Worm (Caenorhabditis elegans): ENCODE results near the gene unc-119.

unc-119 gene

DNA sequence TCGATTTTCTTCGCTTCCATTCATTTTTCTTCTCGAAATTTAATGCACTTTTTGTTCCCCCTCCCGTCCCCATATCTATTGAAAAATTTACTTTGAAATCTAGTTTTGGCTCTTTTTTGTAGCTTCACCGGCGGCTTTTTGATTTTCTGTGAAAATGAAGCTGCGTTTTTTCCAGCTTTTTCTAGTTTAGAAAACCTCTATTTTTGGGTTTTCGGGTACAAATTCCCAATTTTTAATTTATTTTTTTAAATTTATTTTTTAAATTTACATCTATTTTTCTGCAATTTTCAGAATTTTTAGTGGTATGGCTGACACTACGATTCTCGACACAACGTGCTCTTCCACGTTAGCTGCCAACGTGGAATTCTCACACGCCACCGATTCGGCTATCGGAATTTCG lies 44.7 kb downstream of the unc-119 start, which contains the start of gene strd-1:
Gene strd-1, plus strand, starts transcription at position 301 of the 400 bp plus-strand sequence.
- no peak for TF ChIP-seq nhr-237 (tag; optimal IDR thresholded peaks at IDR 0.05)
- no peak for TF ChIP-seq nhr-76 (tag; optimal IDR thresholded peaks at IDR 0.05)
- no peak for TF ChIP-seq flh-1 (GFP tag; optimal IDR thresholded peaks at IDR 0.05)
- TF ChIP-seq unc-62 (GFP tag; optimal IDR thresholded peaks at IDR 0.05) = no peak
- no peak for TF ChIP-seq ceh-83 (GFP tag; optimal IDR thresholded peaks at IDR 0.05)
- TF ChIP-seq mab-5 (tag; optimal IDR thresholded peaks at IDR 0.05) = no peak
- no peak for TF ChIP-seq nhr-28 (tag; optimal IDR thresholded peaks at IDR 0.05)
- TF ChIP-seq elt-1 (tag; optimal IDR thresholded peaks at IDR 0.05; ENCODE audit: borderline replicate concordance, insufficient read depth) = no peak
- TF ChIP-seq nhr-2 (tag; optimal IDR thresholded peaks at IDR 0.05) = no peak
- no peak for TF ChIP-seq ceh-39 (tag; optimal IDR thresholded peaks at IDR 0.05)
- TF ChIP-seq zip-8 (tag; optimal IDR thresholded peaks at IDR 0.05) = no peak
- no peak for TF ChIP-seq cnd-1 (tag; optimal IDR thresholded peaks at IDR 0.05)
- TF ChIP-seq drap-1 (GFP tag; optimal IDR thresholded peaks at IDR 0.05) = no peak
- TF ChIP-seq lin-32 (GFP tag; optimal IDR thresholded peaks at IDR 0.05) = no peak
- TF ChIP-seq ztf-11 (tag; optimal IDR thresholded peaks at IDR 0.05) = no peak
- TF ChIP-seq elt-3 (tag; optimal IDR thresholded peaks at IDR 0.05) = no peak
- no peak for TF ChIP-seq blmp-1 (tag; optimal IDR thresholded peaks at IDR 0.05)
- TF ChIP-seq hlh-1 (tag; optimal IDR thresholded peaks at IDR 0.05) = no peak

DNA sequence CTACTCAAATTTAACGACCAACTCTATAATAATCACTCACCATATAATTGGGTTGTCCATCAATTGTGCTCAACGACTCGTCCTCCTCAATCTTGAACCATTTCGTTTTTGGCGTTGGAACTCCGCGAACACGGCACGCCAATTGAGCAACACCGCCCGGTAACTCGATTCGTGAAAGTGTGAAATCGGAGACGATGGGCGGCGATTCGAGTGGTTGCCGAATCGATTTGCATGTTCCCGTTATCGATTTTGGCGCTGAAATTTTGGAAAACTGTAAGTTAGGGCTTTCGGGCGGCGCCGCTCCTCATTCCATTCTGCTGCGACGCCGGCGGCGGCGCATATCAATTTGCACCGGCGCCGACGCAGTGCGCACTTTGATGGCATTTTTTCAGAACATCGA lies 49.3 kb downstream of the unc-119 start:
- no peak for TF ChIP-seq nhr-28 (tag; optimal IDR thresholded peaks at IDR 0.05)
- TF ChIP-seq lsy-2 (tag; optimal IDR thresholded peaks at IDR 0.05) = no peak
- no peak for TF ChIP-seq ces-1 (GFP tag; optimal IDR thresholded peaks at IDR 0.05)
- TF ChIP-seq flh-1 (GFP tag; optimal IDR thresholded peaks at IDR 0.05) = no peak
- TF ChIP-seq nhr-2 (tag; optimal IDR thresholded peaks at IDR 0.05) = no peak
- TF ChIP-seq blmp-1 (tag; optimal IDR thresholded peaks at IDR 0.05) = no peak
- no peak for TF ChIP-seq ztf-11 (tag; optimal IDR thresholded peaks at IDR 0.05)
- no peak for TF ChIP-seq elt-1 (tag; optimal IDR thresholded peaks at IDR 0.05; ENCODE audit: borderline replicate concordance, insufficient read depth)
- no peak for TF ChIP-seq bed-3 (GFP tag; optimal IDR thresholded peaks at IDR 0.05)
- no peak for TF ChIP-seq lin-32 (GFP tag; optimal IDR thresholded peaks at IDR 0.05)
- no peak for TF ChIP-seq unc-39 (tag; optimal IDR thresholded peaks at IDR 0.05)
- no peak for TF ChIP-seq ceh-39 (tag; optimal IDR thresholded peaks at IDR 0.05)
- no peak for TF ChIP-seq nhr-237 (tag; optimal IDR thresholded peaks at IDR 0.05)
- no peak for TF ChIP-seq ceh-83 (GFP tag; optimal IDR thresholded peaks at IDR 0.05)
- TF ChIP-seq elt-3 (tag; optimal IDR thresholded peaks at IDR 0.05) = no peak
- TF ChIP-seq mep-1 (tag; optimal IDR thresholded peaks at IDR 0.05) = no peak

DNA sequence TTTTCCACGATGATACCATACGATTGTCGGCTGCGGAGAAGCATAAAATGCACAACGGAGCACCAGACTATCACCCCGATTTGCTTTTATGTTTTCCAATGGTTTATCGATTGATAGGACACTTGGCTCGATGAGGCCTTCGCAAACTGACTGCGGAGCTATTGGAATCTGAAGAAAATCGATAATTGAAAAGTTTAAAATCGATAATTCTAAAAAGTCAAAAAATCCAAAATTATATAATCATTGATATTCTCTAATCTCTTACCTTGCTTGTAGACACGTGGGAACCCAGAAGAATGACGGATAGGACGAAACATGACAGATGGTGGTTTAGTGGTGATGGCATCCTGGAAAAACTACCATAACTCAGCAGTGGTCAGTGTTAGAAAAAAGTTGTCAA lies 50.7 kb downstream of the unc-119 start, which contains the start of gene zig-5:
Gene zig-5, minus strand, starts transcription at position 349 of the 400 bp plus-strand sequence.
- TF ChIP-seq ceh-43 (GFP tag; optimal IDR thresholded peaks at IDR 0.05) (no peak), elt-3 (tag; optimal IDR thresholded peaks at IDR 0.05) (no peak), nhr-12 (tag; optimal IDR thresholded peaks at IDR 0.05) (no peak), lin-32 (GFP tag; optimal IDR thresholded peaks at IDR 0.05) (no peak), mls-2 (tag; optimal IDR thresholded peaks at IDR 0.05) (no peak), tbx-8 (GFP tag; optimal IDR thresholded peaks at IDR 0.05) (no peak), ham-2 (GFP tag; optimal IDR thresholded peaks at IDR 0.05) (no peak), mep-1 (tag; optimal IDR thresholded peaks at IDR 0.05) (no peak), mab-5 (tag; optimal IDR thresholded peaks at IDR 0.05) (no peak), drap-1 (GFP tag; optimal IDR thresholded peaks at IDR 0.05) (no peak), bed-3 (GFP tag; optimal IDR thresholded peaks at IDR 0.05) (no peak)

DNA sequence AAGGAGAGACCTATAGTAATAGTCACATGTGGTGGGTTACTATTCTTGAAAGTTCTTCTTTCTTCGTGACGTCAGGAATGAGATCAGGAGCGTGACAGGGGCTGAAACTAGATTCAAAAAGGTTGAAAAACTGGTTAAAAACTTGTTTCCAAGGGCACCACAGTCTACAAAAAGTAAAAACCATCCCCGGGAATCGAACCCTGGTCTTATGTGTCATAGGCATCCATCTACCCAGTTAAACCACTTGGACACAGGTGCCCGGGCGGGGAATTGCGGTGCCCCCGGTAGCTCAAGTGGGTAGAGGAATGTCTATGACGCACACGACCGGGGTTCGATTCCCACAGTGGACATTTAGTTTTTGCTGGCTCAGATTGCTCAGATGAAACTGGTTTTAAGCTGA lies 54.8 kb downstream of the unc-119 start:
- no peak for TF ChIP-seq lsy-2 (tag; optimal IDR thresholded peaks at IDR 0.05)
- no peak for TF ChIP-seq nhr-2 (tag; optimal IDR thresholded peaks at IDR 0.05)
- no peak for TF ChIP-seq hlh-1 (tag; optimal IDR thresholded peaks at IDR 0.05)
- no peak for TF ChIP-seq ceh-43 (GFP tag; optimal IDR thresholded peaks at IDR 0.05)
- no peak for TF ChIP-seq bed-3 (GFP tag; optimal IDR thresholded peaks at IDR 0.05)
- TF ChIP-seq lin-13 (tag; optimal IDR thresholded peaks at IDR 0.05) = no peak
- no peak for TF ChIP-seq elt-3 (tag; optimal IDR thresholded peaks at IDR 0.05)
- TF ChIP-seq nhr-28 (tag; optimal IDR thresholded peaks at IDR 0.05) = no peak
- TF ChIP-seq nhr-76 (tag; optimal IDR thresholded peaks at IDR 0.05) = no peak
- no peak for TF ChIP-seq ztf-11 (tag; optimal IDR thresholded peaks at IDR 0.05)
- no peak for TF ChIP-seq cnd-1 (tag; optimal IDR thresholded peaks at IDR 0.05)
- TF ChIP-seq zip-8 (tag; optimal IDR thresholded peaks at IDR 0.05) = no peak
- no peak for TF ChIP-seq mls-2 (tag; optimal IDR thresholded peaks at IDR 0.05)
- TF ChIP-seq lin-32 (GFP tag; optimal IDR thresholded peaks at IDR 0.05) = no peak
- no peak for TF ChIP-seq sptf-1 (tag; optimal IDR thresholded peaks at IDR 0.05)
- TF ChIP-seq flh-1 (GFP tag; optimal IDR thresholded peaks at IDR 0.05) = no peak
- TF ChIP-seq blmp-1 (tag; optimal IDR thresholded peaks at IDR 0.05) = no peak
- TF ChIP-seq elt-1 (tag; optimal IDR thresholded peaks at IDR 0.05; ENCODE audit: borderline replicate concordance, insufficient read depth) = no peak
- no peak for TF ChIP-seq unc-39 (tag; optimal IDR thresholded peaks at IDR 0.05)

DNA sequence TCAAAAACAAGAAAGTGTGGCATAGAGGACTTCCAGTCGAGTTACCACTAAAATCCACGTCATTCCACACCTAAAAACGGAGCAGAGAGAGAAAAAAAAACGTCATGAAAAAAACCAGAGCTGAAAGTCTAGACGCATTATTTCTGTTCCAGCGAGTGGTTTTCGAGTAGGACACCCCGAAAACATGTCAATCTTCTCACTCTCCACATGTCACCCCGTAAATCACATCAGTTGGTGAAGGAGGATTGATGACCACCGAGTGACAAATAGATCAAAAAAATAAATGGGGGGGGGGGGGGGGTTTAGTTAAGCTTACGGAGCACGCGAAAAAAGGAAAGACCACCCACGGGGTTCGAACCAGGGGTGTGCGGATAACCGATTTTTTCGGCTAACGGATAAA lies 55.3 kb downstream of the unc-119 start:
- TF ChIP-seq ham-2 (GFP tag; optimal IDR thresholded peaks at IDR 0.05) (no peak), mls-2 (tag; optimal IDR thresholded peaks at IDR 0.05) (no peak), bed-3 (GFP tag; optimal IDR thresholded peaks at IDR 0.05) (no peak), unc-62 (GFP tag; optimal IDR thresholded peaks at IDR 0.05) (peak; percentile 22), ces-1 (GFP tag; optimal IDR thresholded peaks at IDR 0.05) (no peak)
